Fruit fly (Drosophila melanogaster) whole organism: ENCODE measurements around the gene CG11313.
A peak's percentile ranks its signal among the peaks of the same experiment; 100 is the strongest.

Experiments used
- CG8478 ChIP-seq: fragments of >200 bp; optimal IDR thresholded peaks from 2 replicates; lab custom pipeline; 2018; ENCODE audit warnings: inconsistent platforms
- Dll ChIP-seq: fragments of >200 bp; optimal IDR thresholded peaks from 2 replicates; lab custom pipeline; 2017
- EcR ChIP-seq, 2 experiments: fragments of >200 bp; optimal IDR thresholded peaks; 2 replicates each; lab custom pipeline; 2017; ENCODE audit warnings: missing biosample characterization in 2 of 2, missing genetic modification characterization in 2 of 2, missing genetic modification reagents in 2 of 2
- pan ChIP-seq: fragments of >200 bp; optimal IDR thresholded peaks from 2 replicates; lab custom pipeline; 2017
- psq ChIP-seq: fragments of >200 bp; optimal IDR thresholded peaks from 2 replicates; lab custom pipeline; 2017
- usp ChIP-seq: fragments of >200 bp; optimal IDR thresholded peaks from 2 replicates; lab custom pipeline; 2017; ENCODE audit warnings: missing biosample characterization, missing genetic modification characterization, mixed read lengths

Gene CG11313

dm6 chr3R:30695398-30695797, 35.6 kb downstream of the CG11313 start, which contains the start of gene CG12069:
TSS of gene CG12069 (minus strand) at chr3R:30695498.
- no peak for TF ChIP-seq EcR (GFP tag; optimal IDR thresholded peaks at IDR 0.05; lab: Kevin White, UChicago)
- no peak for TF ChIP-seq CG8478 (lab: Kevin White, UChicago)
- no peak for TF ChIP-seq Dll
- TF ChIP-seq usp (GFP tag; lab: Kevin White, UChicago): no peak
- no peak for TF ChIP-seq pan (lab: Kevin White, UChicago)
- no peak for TF ChIP-seq psq (lab: Kevin White, UChicago)

dm6 chr3R:30690251-30690650, 40.7 kb downstream of the CG11313 start, which contains the start of gene Spn100A:
TSS of gene Spn100A (plus strand) at chr3R:30690642.
- peak in 1 of 2 experiments; percentile 24 for TF ChIP-seq EcR (GFP tag; optimal IDR thresholded peaks at IDR 0.05; lab: Kevin White, UChicago)
- TF ChIP-seq CG8478 (lab: Kevin White, UChicago): no peak
- no peak for TF ChIP-seq usp (GFP tag; lab: Kevin White, UChicago)
- TF ChIP-seq Dll: no peak

- no peak for TF ChIP-seq Dll
- TF ChIP-seq CG8478 (lab: Kevin White, UChicago): no peak
- no peak for TF ChIP-seq psq (lab: Kevin White, UChicago)
- no peak for TF ChIP-seq usp (GFP tag; lab: Kevin White, UChicago)
- TF ChIP-seq EcR (GFP tag; optimal IDR thresholded peaks at IDR 0.05; lab: Kevin White, UChicago): no peak
- TF ChIP-seq pan (lab: Kevin White, UChicago): no peak
Observed at dm6 chr3R:30689653-30690052, 41.3 kb downstream of the CG11313 start.
